Fruit fly (Drosophila melanogaster) whole organism, embryonic: ENCODE results near the gene bor.

Experiments used
- BtbVII ChIP-seq: fragments of 200-800 bp; sonication (Bioruptor generic); optimal IDR thresholded peaks from 3 replicates; lab custom pipeline; 2017; ENCODE audit warnings: missing biosample characterization, mild to moderate bottlenecking, missing genetic modification characterization
- CG10267 ChIP-seq: fragments of 200-800 bp; sonication (Bioruptor generic); optimal IDR thresholded peaks from 2 replicates; lab custom pipeline; 2018; ENCODE audit warnings: missing biosample characterization, mild to moderate bottlenecking, missing genetic modification characterization, moderate library complexity
- CG11504 ChIP-seq: fragments of 200-800 bp; sonication (Bioruptor generic); optimal IDR thresholded peaks from 3 replicates; lab custom pipeline; 2019; ENCODE audit warnings: missing biosample characterization, mild to moderate bottlenecking, missing genetic modification characterization, moderate library complexity
- CG12391 ChIP-seq: fragments of 200-800 bp; sonication (Bioruptor generic); optimal IDR thresholded peaks from 3 replicates; lab custom pipeline; 2018; ENCODE audit warnings: missing biosample characterization, mild to moderate bottlenecking, missing genetic modification characterization, moderate library complexity
- CG12659 ChIP-seq: fragments of 200-800 bp; sonication (Bioruptor generic); optimal IDR thresholded peaks from 3 replicates; lab custom pipeline; 2017; ENCODE audit warnings: mild to moderate bottlenecking, missing biosample characterization, missing genetic modification reagents, missing genetic modification characterization
- CG14965 ChIP-seq: fragments of 200-800 bp; sonication (Bioruptor generic); optimal IDR thresholded peaks from 2 replicates; lab custom pipeline; 2016; ENCODE audit warnings: missing biosample characterization, missing genetic modification characterization, borderline replicate concordance
- CG15011 ChIP-seq: fragments of 200-800 bp; sonication (Bioruptor generic); optimal IDR thresholded peaks from 3 replicates; lab custom pipeline; 2018; ENCODE audit warnings: missing biosample characterization, mild to moderate bottlenecking, missing genetic modification characterization
- CG1647 ChIP-seq: fragments of 200-800 bp; sonication (Bioruptor generic); optimal IDR thresholded peaks from 3 replicates; lab custom pipeline; 2016; ENCODE audit warnings: missing biosample characterization, missing genetic modification characterization
- CG17385 ChIP-seq: fragments of 200-800 bp; sonication (Bioruptor generic); optimal IDR thresholded peaks from 3 replicates; lab custom pipeline; 2018; ENCODE audit warnings: missing biosample characterization, mild to moderate bottlenecking, missing genetic modification characterization
- CG18262 ChIP-seq: fragments of 200-800 bp; optimal IDR thresholded peaks from 3 replicates; lab custom pipeline; 2019; ENCODE audit warnings: missing biosample characterization, mild to moderate bottlenecking, missing genetic modification characterization, moderate library complexity
- CG2678 ChIP-seq: fragments of 200-800 bp; sonication (Bioruptor generic); optimal IDR thresholded peaks from 3 replicates; lab custom pipeline; 2019; ENCODE audit warnings: missing biosample characterization, mild to moderate bottlenecking, missing genetic modification characterization, moderate library complexity
- CG30403 ChIP-seq: fragments of 200-800 bp; sonication (Bioruptor generic); optimal IDR thresholded peaks from 3 replicates; lab custom pipeline; 2016; ENCODE audit warnings: missing biosample characterization, missing genetic modification characterization
- CG31441 ChIP-seq: fragments of 200-800 bp; sonication (Bioruptor generic); IDR thresholded peaks from 2 replicates; pipeline ENCODE4 v1.3.6; 2022; ENCODE audit warnings: missing biosample characterization, missing genetic modification characterization
- CG32532 ChIP-seq: fragments of 200-800 bp; sonication (Bioruptor generic); IDR thresholded peaks from 2 replicates; pipeline ENCODE4 v1.3.6; 2022; ENCODE audit warnings: missing biosample characterization, missing genetic modification characterization
- CG3995 ChIP-seq: fragments of 200-800 bp; sonication (Bioruptor generic); optimal IDR thresholded peaks from 3 replicates; lab custom pipeline; 2016; ENCODE audit warnings: missing biosample characterization, missing genetic modification characterization
- CG4424 ChIP-seq: fragments of 200-800 bp; sonication (Bioruptor generic); optimal IDR thresholded peaks from 3 replicates; lab custom pipeline; 2016; ENCODE audit warnings: missing biosample characterization, missing genetic modification characterization
- CG5245 ChIP-seq: fragments of 200-800 bp; sonication (Bioruptor generic); optimal IDR thresholded peaks from 3 replicates; lab custom pipeline; 2016; ENCODE audit warnings: missing biosample characterization, missing genetic modification characterization
- CG6254 ChIP-seq: fragments of 200-800 bp; sonication (Bioruptor generic); optimal IDR thresholded peaks from 3 replicates; lab custom pipeline; 2017; ENCODE audit warnings: mild to moderate bottlenecking, missing biosample characterization, missing genetic modification reagents, missing genetic modification characterization
- CG6765 ChIP-seq: fragments of 200-800 bp; sonication (Bioruptor generic); optimal IDR thresholded peaks from 3 replicates; lab custom pipeline; 2017; ENCODE audit warnings: missing biosample characterization, mild to moderate bottlenecking, missing genetic modification characterization
- CG7271 ChIP-seq: fragments of 200-800 bp; sonication (Bioruptor generic); optimal IDR thresholded peaks from 2 replicates; lab custom pipeline; 2018; ENCODE audit warnings: missing biosample characterization, mild to moderate bottlenecking, missing genetic modification characterization, moderate library complexity
- CG7839 ChIP-seq: fragments of 200-800 bp; sonication (Bioruptor generic); optimal IDR thresholded peaks from 3 replicates; lab custom pipeline; 2018; ENCODE audit warnings: missing biosample characterization, mild to moderate bottlenecking, missing genetic modification characterization, moderate library complexity
- CG9437 ChIP-seq: fragments of 200-800 bp; sonication (Bioruptor generic); optimal IDR thresholded peaks from 2 replicates; lab custom pipeline; 2018; ENCODE audit warnings: missing biosample characterization, mild to moderate bottlenecking, missing genetic modification characterization
- CG9727 ChIP-seq: fragments of 200-800 bp; sonication (Bioruptor generic); optimal IDR thresholded peaks from 3 replicates; lab custom pipeline; 2017; ENCODE audit warnings: missing biosample characterization, mild to moderate bottlenecking, missing genetic modification characterization
- CoRest ChIP-seq: fragments of 200-800 bp; sonication (Bioruptor generic); optimal IDR thresholded peaks from 3 replicates; lab custom pipeline; 2018; ENCODE audit warnings: missing biosample characterization, mild to moderate bottlenecking, missing genetic modification characterization, moderate library complexity
- D ChIP-seq, 2 experiments: fragments of 200-800 bp in 1 of 2; fragments of >200 bp in 1 of 2; sonication (Bioruptor generic) in 1 of 2; optimal IDR thresholded peaks; 2 replicates in 1 of 2; 3 replicates in 1 of 2; lab custom pipeline; 2017; ENCODE audit warnings: mild to moderate bottlenecking in 1 of 2, missing biosample characterization in 1 of 2, missing genetic modification characterization in 1 of 2, missing genetic modification reagents in 1 of 2
- D19A ChIP-seq: fragments of 200-800 bp; optimal IDR thresholded peaks from 3 replicates; lab custom pipeline; 2019; ENCODE audit warnings: missing biosample characterization, mild to moderate bottlenecking, missing genetic modification characterization, moderate library complexity
- E2f2 ChIP-seq: fragments of 200-800 bp; sonication (Bioruptor generic); IDR thresholded peaks from 2 replicates; pipeline ENCODE4 v1.3.6; 2022; ENCODE audit warnings: missing biosample characterization, missing genetic modification characterization
- Fer1 ChIP-seq: fragments of 200-800 bp; sonication (Bioruptor generic); optimal IDR thresholded peaks from 2 replicates; lab custom pipeline; 2017; ENCODE audit warnings: missing biosample characterization, mild to moderate bottlenecking, missing genetic modification characterization
- Hr51 ChIP-seq, 2 experiments: fragments of 200-800 bp; sonication (Bioruptor generic); optimal IDR thresholded peaks; 2 replicates in 1 of 2; 3 replicates in 1 of 2; lab custom pipeline; 2016 to 2018; ENCODE audit warnings: missing biosample characterization in 2 of 2, missing genetic modification characterization in 2 of 2, mild to moderate bottlenecking in 1 of 2, moderate library complexity in 1 of 2
- Nf-YC ChIP-seq: fragments of 200-800 bp; optimal IDR thresholded peaks from 3 replicates; lab custom pipeline; 2019; ENCODE audit warnings: missing biosample characterization, mild to moderate bottlenecking, missing genetic modification characterization, moderate library complexity
- Oli ChIP-seq: fragments of 200-800 bp; sonication (Bioruptor generic); optimal IDR thresholded peaks from 2 replicates; lab custom pipeline; 2018; ENCODE audit warnings: missing biosample characterization, mild to moderate bottlenecking, missing genetic modification characterization, moderate library complexity
- PHDP ChIP-seq: fragments of 200-800 bp; sonication (Bioruptor generic); optimal IDR thresholded peaks from 3 replicates; lab custom pipeline; 2018; ENCODE audit warnings: missing biosample characterization, mild to moderate bottlenecking, missing genetic modification characterization, moderate library complexity
- Rx ChIP-seq: fragments of 200-800 bp; sonication (Bioruptor generic); IDR thresholded peaks from 2 replicates; pipeline ENCODE4 v1.3.6; 2022; ENCODE audit warnings: missing biosample characterization, missing genetic modification characterization
- Usf ChIP-seq: fragments of 200-800 bp; sonication (Bioruptor generic); optimal IDR thresholded peaks from 2 replicates; lab custom pipeline; 2017; ENCODE audit warnings: missing genotype, missing biosample characterization, missing genetic modification characterization
- dmrt99B ChIP-seq: fragments of 200-800 bp; sonication (Bioruptor generic); optimal IDR thresholded peaks from 2 replicates; lab custom pipeline; 2018; ENCODE audit warnings: missing biosample characterization, mild to moderate bottlenecking, missing genetic modification characterization, moderate library complexity
- dysf ChIP-seq: fragments of 200-800 bp; sonication (Bioruptor generic); IDR thresholded peaks from 3 replicates; pipeline ENCODE4 v1.3.6; 2022; ENCODE audit warnings: missing biosample characterization, missing genetic modification characterization
- gem ChIP-seq: fragments of 200-800 bp; sonication (Bioruptor generic); optimal IDR thresholded peaks from 2 replicates; lab custom pipeline; 2019; ENCODE audit warnings: missing biosample characterization, mild to moderate bottlenecking, missing genetic modification characterization, moderate library complexity
- grau ChIP-seq: fragments of 200-800 bp; optimal IDR thresholded peaks from 3 replicates; lab custom pipeline; 2019; ENCODE audit warnings: missing biosample characterization, mild to moderate bottlenecking, missing genetic modification characterization, moderate library complexity
- gsb-n ChIP-seq: fragments of 200-800 bp; sonication (Bioruptor generic); optimal IDR thresholded peaks from 3 replicates; lab custom pipeline; 2018; ENCODE audit warnings: missing biosample characterization, mild to moderate bottlenecking, missing genetic modification characterization
- kah ChIP-seq: fragments of 200-800 bp; sonication (Bioruptor generic); optimal IDR thresholded peaks from 2 replicates; lab custom pipeline; 2018; ENCODE audit warnings: missing biosample characterization, mild to moderate bottlenecking, missing genetic modification characterization
- kay ChIP-seq: fragments of 200-800 bp; sonication (Bioruptor generic); optimal IDR thresholded peaks from 2 replicates; lab custom pipeline; 2016; ENCODE audit warnings: missing biosample characterization, missing genetic modification characterization
- lab ChIP-seq: fragments of 200-800 bp; sonication (Bioruptor generic); optimal IDR thresholded peaks from 3 replicates; lab custom pipeline; 2017; ENCODE audit warnings: missing biosample characterization, missing genetic modification characterization, mild to moderate bottlenecking, moderate library complexity, missing genetic modification reagents
- nom ChIP-seq: fragments of 200-800 bp; sonication (Bioruptor generic); optimal IDR thresholded peaks from 2 replicates; lab custom pipeline; 2017; ENCODE audit warnings: missing biosample characterization, missing genetic modification characterization, mild to moderate bottlenecking, moderate library complexity, missing genetic modification reagents
- phol ChIP-seq: fragments of 200-800 bp; sonication (Bioruptor generic); optimal IDR thresholded peaks from 3 replicates; lab custom pipeline; 2018; ENCODE audit warnings: missing biosample characterization, mild to moderate bottlenecking, missing genetic modification characterization, moderate library complexity
- row ChIP-seq: fragments of 200-800 bp; sonication (Bioruptor generic); IDR thresholded peaks from 3 replicates; pipeline ENCODE4 v1.3.6; 2022; ENCODE audit warnings: missing biosample characterization, missing genetic modification characterization
- sens ChIP-seq: fragments of 200-800 bp; sonication (Bioruptor generic); peaks from one replicate; lab custom pipeline; 2016; ENCODE audit warnings: missing biosample characterization, missing genetic modification characterization
- slbo ChIP-seq: fragments of 200-800 bp; sonication (Bioruptor generic); IDR thresholded peaks from 2 replicates; pipeline ENCODE4 v1.3.6; 2022; ENCODE audit warnings: missing biosample characterization, missing genetic modification characterization
- unc-4 ChIP-seq: fragments of 200-800 bp; sonication (Bioruptor generic); IDR thresholded peaks from 2 replicates; pipeline ENCODE4 v1.3.6; 2022; ENCODE audit warnings: missing biosample characterization, missing genetic modification characterization; ENCODE audit not compliant: partially characterized antibody

The bor gene

dm6 chr3R:16213792-16214473 is 50.0 kb downstream of the bor start (continued):
- TF ChIP-seq unc-4 (GFP tag; lab: Robert Waterston, UW), result no peak
- TF ChIP-seq PHDP (tag; lab: Kevin White, UChicago), result peak; percentile 34
- no peak for TF ChIP-seq kay (GFP tag; lab: Kevin White, UChicago)
- peak; percentile 68 for TF ChIP-seq BtbVII (GFP tag; lab: Kevin White, UChicago)
- TF ChIP-seq CG18262 (tag; lab: Kevin White, UChicago), result peak; percentile 54
- peak; percentile 40 for TF ChIP-seq grau
- no peak for TF ChIP-seq Usf
- TF ChIP-seq CG32532 (GFP tag; lab: Robert Waterston, UW), result 0 out of 2 replicates have a peak, but pooled peaks have one; percentile 2
- TF ChIP-seq Hr51 (GFP tag; optimal IDR thresholded peaks at IDR 0.05; lab: Kevin White, UChicago), result peak in 1 of 2 experiments; percentile 36
- TF ChIP-seq gsb-n (tag; lab: Kevin White, UChicago), result no peak
- peak; percentile 50 for TF ChIP-seq CG7839 (tag; lab: Kevin White, UChicago)
- TF ChIP-seq CG5245 (GFP tag; lab: Kevin White, UChicago), result no peak
- no peak for TF ChIP-seq CG3995 (GFP tag; lab: Kevin White, UChicago)
- peak; percentile 31; the same call in 1 of the 2 replicates for TF ChIP-seq slbo (GFP tag; lab: Robert Waterston, UW)
- peak; percentile 19 for TF ChIP-seq CG6765 (GFP tag; lab: Kevin White, UChicago)
- TF ChIP-seq CG9727 (GFP tag; lab: Kevin White, UChicago), result peak; percentile 24
- TF ChIP-seq phol, result peak; percentile 31
- TF ChIP-seq CG1647 (GFP tag; lab: Kevin White, UChicago), result no peak
- TF ChIP-seq CG2678, result peak; percentile 74
- peak; percentile 5; the same call in 1 of the 3 replicates for TF ChIP-seq row
- peak; percentile 68 for TF ChIP-seq gem (tag; lab: Kevin White, UChicago)
- TF ChIP-seq CG15011, result no peak
- TF ChIP-seq CG10267 (tag; lab: Kevin White, UChicago), result peak; percentile 6
- TF ChIP-seq CG6254 (GFP tag; lab: Kevin White, UChicago), result peak; percentile 11
- no peak for TF ChIP-seq E2f2
- peak; percentile 94 for TF ChIP-seq D19A (tag; lab: Kevin White, UChicago)
- peak; percentile 35 for TF ChIP-seq CG12659 (GFP tag; lab: Kevin White, UChicago)
- peak; percentile 48 for TF ChIP-seq lab (GFP tag; lab: Kevin White, UChicago)
- TF ChIP-seq dysf, result no peak
- peak; percentile 52; the same call in 1 of the 2 replicates for TF ChIP-seq CG31441 (GFP tag; lab: Robert Waterston, UW)
- no peak for TF ChIP-seq D (optimal IDR thresholded peaks at IDR 0.05; lab: Kevin White, UChicago)
- peak; percentile 8 for TF ChIP-seq D (GFP tag; optimal IDR thresholded peaks at IDR 0.05; lab: Kevin White, UChicago)
- peak; percentile 1 for TF ChIP-seq nom (GFP tag; lab: Kevin White, UChicago)
- peak; percentile 58 for TF ChIP-seq sens
- peak; percentile 33 for TF ChIP-seq CG9437 (GFP tag; lab: Kevin White, UChicago)
- peak; percentile 31 for TF ChIP-seq Fer1
- TF ChIP-seq CG7271 (tag; lab: Kevin White, UChicago), result no peak
- TF ChIP-seq Nf-YC (tag; lab: Kevin White, UChicago), result peak; percentile 32
- no peak for TF ChIP-seq Rx
- no peak for TF ChIP-seq CG14965 (GFP tag; lab: Kevin White, UChicago)
- TF ChIP-seq Oli (tag; lab: Kevin White, UChicago), result peak; percentile 28
- peak; percentile 31 for TF ChIP-seq CG17385 (GFP tag; lab: Kevin White, UChicago)
- no peak for TF ChIP-seq kah (GFP tag; lab: Kevin White, UChicago)
- TF ChIP-seq CG30403 (GFP tag; lab: Kevin White, UChicago), result peak; percentile 42
- TF ChIP-seq CoRest, result peak; percentile 34
- peak; percentile 55 for TF ChIP-seq dmrt99B (tag; lab: Kevin White, UChicago)
- TF ChIP-seq CG11504 (tag; lab: Kevin White, UChicago), result peak; percentile 71
- peak; percentile 12 for TF ChIP-seq CG4424 (GFP tag; lab: Kevin White, UChicago)
- peak; percentile 4 for TF ChIP-seq CG12391 (tag; lab: Kevin White, UChicago)
